Worm (Caenorhabditis elegans) whole organism, L4 larva: ENCODE measurements around the gene gpa-10.

Source experiments
- dmd-6 ChIP-seq: fragments of 200-800 bp; sonication (Bioruptor generic); IDR thresholded peaks from 2 replicates; pipeline ENCODE4 v1.3.6; 2022; ENCODE audit warnings: missing genetic modification reagents, missing genetic modification characterization, missing compliant biosample characterization
- hlh-30 ChIP-seq: sonication (generic microtip); optimal IDR thresholded peaks from 2 replicates; lab custom pipeline; 2017; ENCODE audit warnings: antibody characterized with exemption, mild to moderate bottlenecking, missing genetic modification characterization, missing compliant biosample characterization; ENCODE audit not compliant: insufficient read depth
- nhr-102 ChIP-seq: sonication (generic microtip); optimal IDR thresholded peaks from 2 replicates; lab custom pipeline; 2016; ENCODE audit warnings: mild to moderate bottlenecking, missing genetic modification characterization, moderate library complexity, missing compliant biosample characterization
- pqm-1 ChIP-seq: sonication (generic microtip); optimal IDR thresholded peaks from 2 replicates; lab custom pipeline; 2017; ENCODE audit warnings: missing biosample characterization, missing genetic modification characterization
- spr-1 ChIP-seq: sonication (generic microtip); optimal IDR thresholded peaks from 2 replicates; lab custom pipeline; 2016; ENCODE audit warnings: mild to moderate bottlenecking, missing genetic modification characterization, missing compliant biosample characterization

- TF ChIP-seq pqm-1 (peak; percentile 71), hlh-30 (no peak), spr-1 (no peak), dmd-6 (GFP tag; lab: Robert Waterston, UW) (no peak), nhr-102 (tag; lab: Kevin White, UChicago) (no peak)
These were observed 44.5 kb downstream of the gpa-10 start for ce11 chrV:6810091-6810490.
